Worm (Caenorhabditis elegans): ENCODE data around the gene C09G5.7.

The C09G5.7 gene

DNA sequence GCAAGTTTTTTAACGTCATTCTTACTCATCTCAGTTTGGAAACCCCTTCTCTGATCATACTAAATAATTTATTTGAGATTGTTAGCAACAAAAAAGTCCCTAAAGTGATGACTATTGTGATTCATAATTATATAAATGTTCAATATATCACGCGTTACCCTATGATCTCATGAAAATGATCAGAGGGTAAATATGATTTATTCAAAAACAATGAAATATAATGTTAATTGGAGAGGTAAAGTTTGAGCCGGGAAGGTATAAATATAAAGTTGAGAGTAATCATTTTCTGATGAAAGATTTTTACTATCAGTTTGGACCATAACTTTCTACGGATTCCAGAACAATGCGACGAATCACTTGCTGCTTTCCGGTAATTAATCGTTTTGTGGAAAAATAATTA, 22.4 kb downstream of the C09G5.7 start, which contains the start of gene C52A11.3:
C52A11.3 (plus strand) TSS at position 301 of the 400 bp plus-strand sequence.
- TF ChIP-seq zfp-3 (GFP tag; conservative IDR thresholded peaks at IDR 0.05) (no peak), cey-2 (tag; optimal IDR thresholded peaks at IDR 0.05; ENCODE audit: borderline replicate concordance, insufficient read depth) (no peak), zip-2 (tag; optimal IDR thresholded peaks at IDR 0.05) (no peak), lin-39 (tag; optimal IDR thresholded peaks at IDR 0.05) (no peak), ceh-44 (GFP tag; IDR thresholded peaks at IDR 0.05) (no peak), lim-7 (GFP tag; IDR thresholded peaks at IDR 0.05) (no peak), pqm-1 (tag; optimal IDR thresholded peaks at IDR 0.05) (no peak), hlh-11 (tag; optimal IDR thresholded peaks at IDR 0.05) (no peak), lin-1 (GFP tag; IDR thresholded peaks at IDR 0.05) (no peak), ama-1 (optimal IDR thresholded peaks at IDR 0.05) (no peak)

DNA sequence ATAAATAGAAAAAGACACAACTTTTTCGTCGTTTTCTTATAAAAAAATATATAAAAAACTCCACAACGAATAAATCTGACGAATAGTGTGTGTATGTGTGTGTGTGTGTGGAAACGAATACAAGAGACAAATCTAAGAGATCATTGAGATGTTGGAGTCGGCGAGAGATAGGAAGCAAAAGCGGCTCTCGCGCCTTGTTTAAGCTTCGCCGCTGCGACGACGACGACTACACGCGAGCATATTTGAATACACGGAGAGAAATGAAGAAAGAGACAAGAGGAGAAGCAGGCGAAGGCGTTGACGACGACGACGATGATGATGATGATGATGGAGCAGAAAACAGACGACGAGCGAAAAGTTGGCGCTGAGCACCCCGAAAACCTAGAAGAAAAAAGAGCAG, 30.1 kb downstream of the C09G5.7 start:
- TF ChIP-seq daf-8 (GFP tag; IDR thresholded peaks at IDR 0.05) (no peak), F37D6.2 (tag; optimal IDR thresholded peaks at IDR 0.05) (peak; percentile 3), nhr-42 (GFP tag; IDR thresholded peaks at IDR 0.05) (no peak), mdl-1 (tag; optimal IDR thresholded peaks at IDR 0.05) (peak in 1 of 2 experiments; percentile 25), hmg-1.1 (GFP tag; IDR thresholded peaks at IDR 0.05) (peak; percentile 68; the same call in 1 of the 2 replicates), set-16 (GFP tag; IDR thresholded peaks at IDR 0.05) (peak; percentile 24; the same call in 1 of the 2 replicates), dmd-6 (GFP tag; IDR thresholded peaks at IDR 0.05) (no peak), cey-2 (tag; optimal IDR thresholded peaks at IDR 0.05; ENCODE audit: borderline replicate concordance, insufficient read depth) (no peak), Y5F2A.4 (GFP tag; optimal IDR thresholded peaks at IDR 0.05) (no peak), hif-1 (tag; optimal IDR thresholded peaks at IDR 0.05) (peak in 1 of 2 experiments; percentile 3), mep-1 (tag; optimal IDR thresholded peaks at IDR 0.05) (peak; percentile 31), lin-13 (GFP tag; optimal IDR thresholded peaks at IDR 0.05) (no peak), jun-1 (tag; optimal IDR thresholded peaks at IDR 0.05) (no peak), lsy-2 (tag; optimal IDR thresholded peaks at IDR 0.05) (peak; percentile 25 to 29), ama-1 (optimal IDR thresholded peaks at IDR 0.05) (no peak), F44E2.7 (GFP tag; IDR thresholded peaks at IDR 0.05) (no peak), ZK337.2 (GFP tag; IDR thresholded peaks at IDR 0.05) (no peak), gei-8 (GFP tag; optimal IDR thresholded peaks at IDR 0.05) (no peak), T20F7.1 (GFP tag; optimal IDR thresholded peaks at IDR 0.05) (no peak), aha-1 (tag) (peak; percentile 91), rbr-2 (tag; optimal IDR thresholded peaks at IDR 0.05) (peak; percentile 33), fkh-10 (GFP tag; optimal IDR thresholded peaks at IDR 0.05) (peak; percentile 56)

DNA sequence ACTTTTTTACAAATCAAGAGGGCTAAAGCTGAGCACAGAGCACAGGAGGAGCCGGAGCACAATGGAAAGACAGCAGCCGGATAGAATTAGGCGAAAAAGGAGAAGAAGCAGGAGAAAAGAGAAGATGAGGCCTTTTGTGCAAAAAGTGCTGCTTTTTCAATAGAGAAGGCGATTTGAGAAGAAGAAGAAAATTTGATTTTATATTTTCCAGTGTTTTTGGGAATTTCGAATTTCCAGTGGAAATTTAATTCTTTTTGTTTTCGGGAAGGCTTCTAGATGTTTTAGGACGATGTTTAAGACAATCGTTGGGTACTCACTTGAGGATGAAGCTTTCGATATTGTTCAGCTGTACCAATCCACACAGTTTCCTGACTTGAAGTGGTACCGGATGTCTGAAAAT, 39.0 kb downstream of the C09G5.7 start:
- peak; percentile 77 for TF ChIP-seq fkh-10 (GFP tag; optimal IDR thresholded peaks at IDR 0.05)
- TF ChIP-seq dmd-8 (GFP tag; IDR thresholded peaks at IDR 0.05) = no peak
- TF ChIP-seq ceh-82 (tag; optimal IDR thresholded peaks at IDR 0.05) = no peak

DNA sequence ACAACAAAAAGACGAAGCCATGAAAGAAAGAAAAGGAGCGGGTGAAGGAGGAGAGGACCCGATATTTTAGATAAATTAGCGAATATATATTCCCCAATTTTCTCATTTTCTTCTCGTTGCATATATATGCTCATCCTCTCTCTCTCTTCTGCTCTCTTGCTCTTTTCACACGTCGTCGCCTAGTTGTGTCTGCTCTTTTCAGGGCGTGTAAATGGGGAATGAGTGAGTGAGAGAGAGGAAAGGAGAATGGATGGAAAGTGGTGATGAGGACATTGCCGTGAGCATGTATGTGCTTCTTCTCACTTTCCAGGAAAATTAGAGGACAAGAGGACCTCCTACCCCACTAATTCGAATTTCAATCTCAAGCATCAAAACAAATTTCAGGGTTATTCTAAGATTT, 40.8 kb downstream of the C09G5.7 start:
- no peak for TF ChIP-seq Y105C5A.15 (GFP tag; IDR thresholded peaks at IDR 0.05)
- no peak for TF ChIP-seq madf-5 (GFP tag; IDR thresholded peaks at IDR 0.05)
- TF ChIP-seq egl-43 (GFP tag; IDR thresholded peaks at IDR 0.05) = no peak
- no peak for TF ChIP-seq php-3 (GFP tag; IDR thresholded peaks at IDR 0.05)
- TF ChIP-seq daf-16 (GFP tag; optimal IDR thresholded peaks at IDR 0.05) = no peak
- TF ChIP-seq daf-16 (tag; optimal IDR thresholded peaks at IDR 0.05) = no peak
- no peak for TF ChIP-seq zag-1 (tag; optimal IDR thresholded peaks at IDR 0.05)
- no peak for TF ChIP-seq mes-2 (tag; optimal IDR thresholded peaks at IDR 0.05; ENCODE audit: poor library complexity, severe bottlenecking)
- no peak for TF ChIP-seq attf-4 (tag; optimal IDR thresholded peaks at IDR 0.05)
- TF ChIP-seq Y5F2A.4 (GFP tag; optimal IDR thresholded peaks at IDR 0.05) = no peak
- no peak for TF ChIP-seq vab-7 (GFP tag; IDR thresholded peaks at IDR 0.05)
- TF ChIP-seq nhr-111 (GFP tag; optimal IDR thresholded peaks at IDR 0.05) = no peak
- no peak for TF ChIP-seq ces-1 (GFP tag; optimal IDR thresholded peaks at IDR 0.05)
- TF ChIP-seq nhr-11 (tag; optimal IDR thresholded peaks at IDR 0.05) = no peak
- no peak for TF ChIP-seq mdl-1 (tag; optimal IDR thresholded peaks at IDR 0.05)
- no peak for TF ChIP-seq lin-13 (GFP tag; optimal IDR thresholded peaks at IDR 0.05)
- TF ChIP-seq pqm-1 (tag; optimal IDR thresholded peaks at IDR 0.05) = no peak
- TF ChIP-seq unc-39 (tag; optimal IDR thresholded peaks at IDR 0.05) = no peak
- no peak for TF ChIP-seq zip-11 (GFP tag; IDR thresholded peaks at IDR 0.05)

All from whole organism, L4 larva.